Worm (Caenorhabditis elegans) whole organism, young adult: ENCODE measurements around the gene asd-1.

Source experiments
- B0019.2 ChIP-seq: fragments of 200-800 bp; sonication (Bioruptor generic); conservative IDR thresholded peaks from 2 replicates; pipeline ENCODE4 v1.3.6; 2022; ENCODE audit warnings: missing genetic modification reagents, missing genetic modification characterization, missing compliant biosample characterization
- D2030.7 ChIP-seq: fragments of 200-800 bp; sonication (Bioruptor generic); IDR thresholded peaks from 2 replicates; pipeline ENCODE4 v1.3.6; 2022; ENCODE audit warnings: missing genetic modification reagents, missing genetic modification characterization, missing compliant biosample characterization
- F22D6.2 ChIP-seq: sonication (generic microtip); optimal IDR thresholded peaks from 2 replicates; lab custom pipeline; 2016; ENCODE audit warnings: mild to moderate bottlenecking, missing genetic modification characterization, missing compliant biosample characterization
- F23B12.7 ChIP-seq: sonication (generic microtip); optimal IDR thresholded peaks from 2 replicates; lab custom pipeline; 2017; ENCODE audit warnings: missing genetic modification characterization, mild to moderate bottlenecking, missing compliant biosample characterization, antibody characterized with exemption, moderate library complexity; ENCODE audit not compliant: insufficient read depth
- F33H1.4 ChIP-seq: fragments of 200-800 bp; sonication (Bioruptor generic); IDR thresholded peaks from 2 replicates; pipeline ENCODE4 v1.3.6; 2022; ENCODE audit warnings: missing genetic modification reagents, missing genetic modification characterization, missing compliant biosample characterization
- F57A8.1 ChIP-seq: fragments of 200-800 bp; sonication (Bioruptor generic); optimal IDR thresholded peaks from 2 replicates; lab custom pipeline; 2018; ENCODE audit warnings: mild to moderate bottlenecking, missing genetic modification characterization, moderate library complexity, missing compliant biosample characterization
- K12H6.12 ChIP-seq: fragments of 200-800 bp; sonication (Bioruptor generic); optimal IDR thresholded peaks from 2 replicates; lab custom pipeline; 2018; ENCODE audit warnings: mild to moderate bottlenecking, missing genetic modification characterization, missing compliant biosample characterization
- T07F8.4 ChIP-seq: sonication (generic microtip); optimal IDR thresholded peaks from 2 replicates; lab custom pipeline; 2016; ENCODE audit warnings: mild to moderate bottlenecking, missing genetic modification characterization, moderate library complexity, missing compliant biosample characterization
- Y53F4B.3 ChIP-seq: fragments of 200-800 bp; sonication (Bioruptor generic); IDR thresholded peaks from 2 replicates; pipeline ENCODE4 v1.3.6; 2022; ENCODE audit warnings: missing genetic modification reagents, missing genetic modification characterization, missing compliant biosample characterization
- Y56A3A.18 ChIP-seq: fragments of 200-800 bp; sonication (Bioruptor generic); IDR thresholded peaks from 2 replicates; pipeline ENCODE4 v1.3.6; 2022; ENCODE audit warnings: missing genetic modification reagents, missing genetic modification characterization, missing compliant biosample characterization
- Y67H2A.10 ChIP-seq: fragments of 200-800 bp; sonication (Bioruptor generic); conservative IDR thresholded peaks from 2 replicates; pipeline ENCODE4 v1.3.6; 2022; ENCODE audit warnings: missing genetic modification reagents, missing genetic modification characterization, missing compliant biosample characterization
- ZK185.1 ChIP-seq: sonication (generic microtip); optimal IDR thresholded peaks from 2 replicates; lab custom pipeline; 2016; ENCODE audit warnings: mild to moderate bottlenecking, missing genetic modification characterization, missing compliant biosample characterization; ENCODE audit not compliant: poor library complexity, severe bottlenecking
- ama-1 ChIP-seq, 3 experiments: fragments of 150-350 bp in 1 of 3; sonication (generic microtip) in 2 of 3; optimal IDR thresholded peaks; 2 replicates each; lab custom pipeline; 2014 to 2018; ENCODE audit warnings: missing biosample characterization in 2 of 3, missing genetic modification characterization in 2 of 3, missing genetic modification reagents in 2 of 3
- attf-5 ChIP-seq: fragments of 200-800 bp; sonication (Bioruptor generic); optimal IDR thresholded peaks from 2 replicates; lab custom pipeline; 2018; ENCODE audit warnings: mild to moderate bottlenecking, missing genetic modification characterization, missing compliant biosample characterization
- bed-1 ChIP-seq: fragments of 200-800 bp; sonication (Bioruptor generic); IDR thresholded peaks from 2 replicates; pipeline ENCODE4 v1.3.6; 2022; ENCODE audit warnings: missing genetic modification reagents, missing genetic modification characterization, missing compliant biosample characterization
- cebp-1 ChIP-seq, 2 experiments: fragments of 200-800 bp in 1 of 2; sonication (Bioruptor generic) in 1 of 2; sonication (generic microtip) in 1 of 2; IDR thresholded peaks in 1 of 2; optimal IDR thresholded peaks in 1 of 2; 2 replicates each; pipeline versions ENCODE4 v1.3.6 to Lab custom; 2017 to 2022; ENCODE audit warnings: missing compliant biosample characterization in 2 of 2, missing genetic modification characterization in 2 of 2, mild to moderate bottlenecking in 1 of 2, missing genetic modification reagents in 1 of 2, moderate library complexity in 1 of 2
- ceh-27 ChIP-seq: fragments of 200-800 bp; sonication (Bioruptor generic); optimal IDR thresholded peaks from 2 replicates; lab custom pipeline; 2018; ENCODE audit warnings: mild to moderate bottlenecking, missing genetic modification characterization, moderate library complexity, missing compliant biosample characterization
- ceh-91 ChIP-seq: fragments of 200-800 bp; sonication (Bioruptor generic); IDR thresholded peaks from 2 replicates; pipeline ENCODE4 v1.3.6; 2022; ENCODE audit warnings: missing genetic modification reagents, missing genetic modification characterization, missing compliant biosample characterization
- dox-1 ChIP-seq: fragments of 200-800 bp; sonication (Bioruptor generic); IDR thresholded peaks from 2 replicates; pipeline ENCODE4 v1.3.6; 2022; ENCODE audit warnings: missing genetic modification reagents, missing genetic modification characterization, missing compliant biosample characterization
- dpl-1 ChIP-seq: fragments of 150-350 bp; optimal IDR thresholded peaks from 2 replicates; lab custom pipeline; 2014; ENCODE audit warnings: missing biosample characterization, missing genetic modification reagents, missing genetic modification characterization
- efl-1 ChIP-seq: fragments of 150-350 bp; optimal IDR thresholded peaks from 2 replicates; lab custom pipeline; 2014; ENCODE audit warnings: missing biosample characterization, missing genetic modification reagents, missing genetic modification characterization
- egrh-3 ChIP-seq: fragments of 200-800 bp; sonication (Bioruptor generic); IDR thresholded peaks from 2 replicates; pipeline ENCODE4 v1.3.6; 2022; ENCODE audit warnings: missing genetic modification reagents, missing genetic modification characterization, missing compliant biosample characterization
- ekl-4 ChIP-seq: fragments of 200-800 bp; sonication (Bioruptor generic); IDR thresholded peaks from 2 replicates; pipeline ENCODE4 v1.3.6; 2022; ENCODE audit warnings: missing genetic modification reagents, missing genetic modification characterization, missing compliant biosample characterization
- hlh-12 ChIP-seq: sonication (generic microtip); optimal IDR thresholded peaks from 2 replicates; lab custom pipeline; 2016; ENCODE audit warnings: missing genetic modification characterization, missing compliant biosample characterization
- hmg-1.2 ChIP-seq: fragments of 200-800 bp; sonication (Bioruptor generic); IDR thresholded peaks from 2 replicates; pipeline ENCODE4 v1.3.6; 2022; ENCODE audit warnings: missing genetic modification reagents, missing genetic modification characterization, missing compliant biosample characterization
- hsf-1 ChIP-seq: fragments of 200-800 bp; sonication (Bioruptor generic); IDR thresholded peaks from 2 replicates; pipeline ENCODE4 v1.3.6; 2022; ENCODE audit warnings: missing genetic modification reagents, missing genetic modification characterization, missing compliant biosample characterization
- let-607 ChIP-seq, 2 experiments: fragments of 200-800 bp in 1 of 2; sonication (Bioruptor generic) in 1 of 2; sonication (generic microtip) in 1 of 2; optimal IDR thresholded peaks; 2 replicates each; lab custom pipeline; 2016 to 2018; ENCODE audit warnings: mild to moderate bottlenecking in 2 of 2, missing compliant biosample characterization in 2 of 2, missing genetic modification characterization in 2 of 2, moderate library complexity in 2 of 2, missing genotype in 1 of 2
- lin-35 ChIP-seq, 3 experiments: fragments of 150-350 bp in 2 of 3; sonication (generic microtip) in 1 of 3; optimal IDR thresholded peaks; 2 replicates each; lab custom pipeline; 2014 to 2018; ENCODE audit warnings: missing biosample characterization in 3 of 3, missing genetic modification characterization in 3 of 3, missing genetic modification reagents in 3 of 3
- lin-40 ChIP-seq: sonication (generic microtip); optimal IDR thresholded peaks from 2 replicates; lab custom pipeline; 2016; ENCODE audit warnings: missing genetic modification characterization, mild to moderate bottlenecking, missing compliant biosample characterization, missing genotype, missing genetic modification reagents
- lin-54 ChIP-seq: fragments of 200-800 bp; sonication (Bioruptor generic); optimal IDR thresholded peaks from 2 replicates; lab custom pipeline; 2018; ENCODE audit warnings: mild to moderate bottlenecking, missing genetic modification characterization, missing compliant biosample characterization
- lsl-1 ChIP-seq: fragments of 200-800 bp; sonication (Bioruptor generic); optimal IDR thresholded peaks from 2 replicates; lab custom pipeline; 2018; ENCODE audit warnings: mild to moderate bottlenecking, missing genetic modification characterization, moderate library complexity, missing compliant biosample characterization
- madf-6 ChIP-seq: fragments of 200-800 bp; sonication (Bioruptor generic); IDR thresholded peaks from 2 replicates; pipeline ENCODE4 v1.3.6; 2022; ENCODE audit warnings: missing genetic modification reagents, missing genetic modification characterization, missing compliant biosample characterization
- mcd-1 ChIP-seq: fragments of 200-800 bp; sonication (Bioruptor generic); IDR thresholded peaks from 2 replicates; pipeline ENCODE4 v1.3.6; 2022; ENCODE audit warnings: missing genetic modification reagents, missing genetic modification characterization, missing compliant biosample characterization
- nfyb-1 ChIP-seq: fragments of 200-800 bp; sonication (Bioruptor generic); IDR thresholded peaks from 2 replicates; pipeline ENCODE4 v1.3.6; 2022; ENCODE audit warnings: missing genetic modification reagents, missing genetic modification characterization, missing compliant biosample characterization
- nhr-90 ChIP-seq: sonication (generic microtip); optimal IDR thresholded peaks from 2 replicates; lab custom pipeline; 2016; ENCODE audit warnings: missing genotype, mild to moderate bottlenecking, missing genetic modification characterization, missing compliant biosample characterization
- rcor-1 ChIP-seq: fragments of 200-800 bp; sonication (Bioruptor generic); IDR thresholded peaks from 2 replicates; pipeline ENCODE4 v1.3.6; 2022; ENCODE audit warnings: missing genetic modification reagents, missing genetic modification characterization, missing compliant biosample characterization
- rpc-1 ChIP-seq, 2 experiments: fragments of 150-350 bp in 1 of 2; sonication (generic microtip) in 1 of 2; optimal IDR thresholded peaks; 2 replicates each; lab custom pipeline; 2014 to 2018; ENCODE audit warnings: missing biosample characterization in 1 of 2, missing genetic modification characterization in 1 of 2, missing genetic modification reagents in 1 of 2, missing genotype in 1 of 2
- snpc-1.1 ChIP-seq: sonication (generic microtip); optimal IDR thresholded peaks from 2 replicates; lab custom pipeline; 2017; ENCODE audit warnings: missing genetic modification characterization, mild to moderate bottlenecking, missing compliant biosample characterization, antibody characterized with exemption, moderate library complexity, missing genotype, missing genetic modification reagents; ENCODE audit not compliant: insufficient read depth
- snpc-1.3 ChIP-seq: sonication (generic microtip); optimal IDR thresholded peaks from 2 replicates; lab custom pipeline; 2017; ENCODE audit warnings: missing genetic modification characterization, mild to moderate bottlenecking, missing compliant biosample characterization, antibody characterized with exemption, moderate library complexity, missing genotype, missing genetic modification reagents; ENCODE audit not compliant: insufficient read depth
- snpc-4 ChIP-seq, 5 experiments: fragments of 150-350 bp in 1 of 5; sonication (generic microtip) in 4 of 5; optimal IDR thresholded peaks; 2 replicates each; lab custom pipeline; 2014 to 2018; ENCODE audit warnings: missing genetic modification characterization in 5 of 5, missing biosample characterization in 3 of 5, antibody characterized with exemption in 2 of 5, mild to moderate bottlenecking in 2 of 5, missing compliant biosample characterization in 2 of 5, missing genotype in 2 of 5, moderate library complexity in 2 of 5, missing genetic modification reagents in 1 of 5
- tbp1 ChIP-seq: fragments of 200-800 bp; sonication (Bioruptor generic); optimal IDR thresholded peaks from 2 replicates; lab custom pipeline; 2018; ENCODE audit warnings: mild to moderate bottlenecking, missing genetic modification characterization, missing compliant biosample characterization
- tlf-1 ChIP-seq: fragments of 200-800 bp; sonication (Bioruptor generic); optimal IDR thresholded peaks from 2 replicates; lab custom pipeline; 2018; ENCODE audit warnings: mild to moderate bottlenecking, missing genetic modification characterization, missing compliant biosample characterization

asd-1 gene

DNA sequence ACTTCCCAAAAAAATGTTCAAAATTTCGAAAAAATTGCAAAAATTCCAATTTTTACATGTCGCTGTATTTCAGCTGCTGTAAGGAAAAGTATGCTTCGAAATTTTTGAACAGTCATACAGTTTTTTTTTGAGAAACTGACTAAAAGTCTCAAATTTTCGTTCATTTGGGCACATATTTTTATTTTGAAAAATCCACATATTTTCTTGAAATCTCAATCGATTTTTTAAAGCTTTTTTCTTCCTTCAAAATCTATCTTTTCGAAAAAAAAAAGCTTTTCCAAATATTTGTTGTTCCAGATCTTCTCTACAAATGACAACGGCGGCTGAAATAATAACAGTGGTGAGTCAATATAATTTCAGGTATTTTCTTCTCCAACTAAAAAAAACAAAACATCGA lies at the start of gene asd-1:
Gene asd-1 (plus strand): TSS at position 298 of the 397 bp plus-strand sequence.
- TF ChIP-seq snpc-4 (GFP tag; optimal IDR thresholded peaks at IDR 0.05; lab: Kevin White, UChicago) = no peak
- no peak for TF ChIP-seq snpc-4 (tag; optimal IDR thresholded peaks at IDR 0.05; lab: Kevin White, UChicago)
- TF ChIP-seq madf-6 = no peak
- no peak for TF ChIP-seq Y56A3A.18
- TF ChIP-seq nhr-90 = no peak
- TF ChIP-seq Y67H2A.10 (GFP tag; lab: Robert Waterston, UW) = no peak
- TF ChIP-seq let-607 (tag; optimal IDR thresholded peaks at IDR 0.05; lab: Kevin White, UChicago) = no peak
- no peak for TF ChIP-seq ceh-27 (GFP tag; lab: Kevin White, UChicago)
- no peak for TF ChIP-seq F22D6.2 (tag; lab: Kevin White, UChicago)
- no peak for TF ChIP-seq snpc-1.1 (tag; lab: Kevin White, UChicago)
- no peak for TF ChIP-seq cebp-1 (GFP tag; IDR thresholded peaks at IDR 0.05; lab: Robert Waterston, UW)
- TF ChIP-seq cebp-1 (tag; optimal IDR thresholded peaks at IDR 0.05; lab: Kevin White, UChicago) = no peak
- no peak for TF ChIP-seq snpc-1.3 (tag; lab: Kevin White, UChicago)
- no peak for TF ChIP-seq tlf-1 (GFP tag; lab: Kevin White, UChicago)
- no peak for TF ChIP-seq B0019.2 (GFP tag; lab: Robert Waterston, UW)

DNA sequence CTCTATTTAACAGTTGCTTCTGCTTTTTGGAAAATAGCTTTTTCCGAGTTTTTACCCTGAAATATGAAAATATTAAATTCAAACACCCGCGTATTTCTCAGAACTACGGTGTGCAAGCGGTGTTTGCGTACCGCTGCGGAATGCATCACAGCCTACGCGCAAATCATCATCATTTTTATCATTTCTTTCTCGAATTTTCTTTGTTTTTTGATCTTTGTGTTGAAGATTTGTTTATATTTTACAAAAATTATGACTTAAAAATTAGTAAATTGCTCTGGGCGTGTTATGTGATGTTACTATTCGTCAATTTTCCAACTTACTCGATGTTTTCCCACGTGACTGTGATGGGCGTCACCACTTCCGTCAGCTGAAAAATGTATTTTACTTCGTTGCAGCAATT lies 46.2 kb upstream of the asd-1 start:
- TF ChIP-seq hlh-12 (tag; lab: Kevin White, UChicago) (no peak), rpc-1 (optimal IDR thresholded peaks at IDR 0.05; lab: Kevin White, UChicago) (peak; percentile 4), rpc-1 (tag; optimal IDR thresholded peaks at IDR 0.05; lab: Kevin White, UChicago) (no peak), mcd-1 (GFP tag; lab: Robert Waterston, UW) (peak; percentile 62), D2030.7 (GFP tag; lab: Robert Waterston, UW) (no peak), snpc-1.3 (tag; lab: Kevin White, UChicago) (peak; percentile 6), ekl-4 (GFP tag; lab: Robert Waterston, UW) (peak; percentile 59), F57A8.1 (GFP tag; lab: Kevin White, UChicago) (no peak), Y53F4B.3 (GFP tag; lab: Robert Waterston, UW) (no peak), egrh-3 (GFP tag; lab: Robert Waterston, UW) (no peak), ama-1 (optimal IDR thresholded peaks at IDR 0.05; lab: Kevin White, UChicago) (peak; percentile 67), ama-1 (GFP tag; optimal IDR thresholded peaks at IDR 0.05; lab: Kevin White, UChicago) (no peak), ZK185.1 (tag; lab: Kevin White, UChicago) (peak; percentile 33), lsl-1 (peak; percentile 74), efl-1 (GFP tag; lab: Kevin White, UChicago) (peak; percentile 80), nfyb-1 (GFP tag; lab: Robert Waterston, UW) (peak; percentile 23; the same call in 1 of the 2 replicates), lin-54 (GFP tag; lab: Kevin White, UChicago) (peak; percentile 96), lin-35 (GFP tag; optimal IDR thresholded peaks at IDR 0.05; lab: Kevin White, UChicago) (peak in 2 of 3 experiments; percentile 17 to 94), madf-6 (peak; percentile 57), dpl-1 (GFP tag; lab: Kevin White, UChicago) (peak; percentile 86), hmg-1.2 (GFP tag; lab: Robert Waterston, UW) (peak; percentile 26; the same call in 1 of the 2 replicates), bed-1 (no peak), attf-5 (GFP tag; lab: Kevin White, UChicago) (peak; percentile 61), snpc-4 (GFP tag; optimal IDR thresholded peaks at IDR 0.05; lab: Kevin White, UChicago) (no peak), snpc-4 (tag; optimal IDR thresholded peaks at IDR 0.05; lab: Kevin White, UChicago) (peak in 3 of 4 experiments; percentile 7 to 39 (median 12)), ceh-91 (GFP tag; lab: Robert Waterston, UW) (no peak), T07F8.4 (tag; lab: Kevin White, UChicago) (no peak), cebp-1 (GFP tag; IDR thresholded peaks at IDR 0.05; lab: Robert Waterston, UW) (peak; percentile 9; the same call in 1 of the 2 replicates), cebp-1 (tag; optimal IDR thresholded peaks at IDR 0.05; lab: Kevin White, UChicago) (peak; percentile 64), F23B12.7 (tag; lab: Kevin White, UChicago) (peak; percentile 40), lin-40 (tag; lab: Kevin White, UChicago) (peak; percentile 41), K12H6.12 (tag; lab: Kevin White, UChicago) (peak; percentile 28), dox-1 (peak; percentile 48), ceh-27 (GFP tag; lab: Kevin White, UChicago) (peak; percentile 23), tbp1 (peak; percentile 38), rcor-1 (no peak), hsf-1 (GFP tag; lab: Robert Waterston, UW) (peak; percentile 85), F33H1.4 (peak; percentile 32; the same call in 1 of the 2 replicates)
